Worm (Caenorhabditis elegans) whole organism, L3 larva: Measurements from ENCODE around the gene F21C10.18.

ENCODE experiments used
- ama-1 ChIP-seq: fragments of 150-350 bp; optimal IDR thresholded peaks from 2 replicates; lab custom pipeline; 2018
- daf-12 ChIP-seq: fragments of 150-350 bp; optimal IDR thresholded peaks from 2 replicates; lab custom pipeline; 2014; ENCODE audit warnings: missing biosample characterization, missing genetic modification reagents, missing genetic modification characterization
- egl-27 ChIP-seq: sonication (generic microtip); optimal IDR thresholded peaks from 4 replicates; lab custom pipeline; 2017; ENCODE audit warnings: missing biosample characterization, missing genetic modification reagents, missing genetic modification characterization
- elt-1 ChIP-seq: fragments of 150-350 bp; optimal IDR thresholded peaks from 2 replicates; lab custom pipeline; 2014; ENCODE audit warnings: missing biosample characterization, missing genetic modification characterization
- elt-2 ChIP-seq: sonication (generic microtip); optimal IDR thresholded peaks from 2 replicates; lab custom pipeline; 2016; ENCODE audit warnings: missing genetic modification reagents, mild to moderate bottlenecking, missing genetic modification characterization, missing compliant biosample characterization
- fkh-2 ChIP-seq: fragments of 150-350 bp; optimal IDR thresholded peaks from 2 replicates; lab custom pipeline; 2014; ENCODE audit warnings: missing biosample characterization, missing genetic modification reagents, missing genetic modification characterization
- lin-15B ChIP-seq: fragments of 150-350 bp; optimal IDR thresholded peaks from 2 replicates; lab custom pipeline; 2014; ENCODE audit warnings: missing biosample characterization, missing genetic modification characterization
- nfya-1 ChIP-seq: sonication (generic microtip); optimal IDR thresholded peaks from 2 replicates; lab custom pipeline; 2017; ENCODE audit warnings: missing genetic modification characterization, mild to moderate bottlenecking, missing compliant biosample characterization, antibody characterized with exemption, moderate library complexity; ENCODE audit not compliant: insufficient read depth
- nhr-67 ChIP-seq: fragments of 150-350 bp; optimal IDR thresholded peaks from 2 replicates; lab custom pipeline; 2014; ENCODE audit warnings: missing biosample characterization, missing genetic modification characterization
- nhr-77 ChIP-seq: fragments of 150-350 bp; optimal IDR thresholded peaks from 2 replicates; lab custom pipeline; 2014; ENCODE audit warnings: missing biosample characterization, missing genetic modification characterization
- pqm-1 ChIP-seq: fragments of 150-350 bp; optimal IDR thresholded peaks from 2 replicates; lab custom pipeline; 2017; ENCODE audit warnings: missing biosample characterization, missing genetic modification characterization, inconsistent platforms
- sea-2 ChIP-seq: fragments of 150-350 bp; sonication (generic microtip); optimal IDR thresholded peaks from 4 replicates; lab custom pipeline; 2014; ENCODE audit warnings: missing biosample characterization, missing genetic modification reagents, missing genetic modification characterization
- skn-1 ChIP-seq: fragments of 150-350 bp; optimal IDR thresholded peaks from 2 replicates; lab custom pipeline; 2014; ENCODE audit warnings: missing biosample characterization, missing genetic modification characterization
- tbx-2 ChIP-seq: sonication (generic microtip); optimal IDR thresholded peaks from 2 replicates; lab custom pipeline; 2016; ENCODE audit warnings: mild to moderate bottlenecking, missing genetic modification characterization, missing compliant biosample characterization

- TF ChIP-seq skn-1 (tag; lab: Kevin White, UChicago) (no peak), pqm-1 (no peak), tbx-2 (tag; lab: Kevin White, UChicago) (no peak), sea-2 (no peak), nhr-77 (tag; lab: Kevin White, UChicago) (no peak), egl-27 (tag; lab: Kevin White, UChicago) (no peak), elt-1 (tag; lab: Kevin White, UChicago) (no peak), elt-2 (tag; lab: Kevin White, UChicago) (no peak), daf-12 (tag; lab: Kevin White, UChicago) (no peak), nhr-67 (tag; lab: Kevin White, UChicago) (no peak), lin-15B (tag; lab: Kevin White, UChicago) (no peak), nfya-1 (tag; lab: Kevin White, UChicago) (no peak), ama-1 (lab: Kevin White, UChicago) (no peak), fkh-2 (tag; lab: Kevin White, UChicago) (no peak)
Measured at ce11 chrV:9122004-9122403, 13.7 kb downstream of the F21C10.18 start, which contains the start of gene F21C10.13.
